Worm (Caenorhabditis elegans) whole organism, L4/young adult: Measurements from ENCODE around the gene idpa-3.

Experiments
- W03F9.2 ChIP-seq: fragments of 150-350 bp; optimal IDR thresholded peaks from 2 replicates; lab custom pipeline; 2014; ENCODE audit warnings: missing biosample characterization, missing genetic modification characterization
- dao-5 ChIP-seq: sonication (generic microtip); optimal IDR thresholded peaks from 2 replicates; lab custom pipeline; 2016; ENCODE audit warnings: missing genotype, missing genetic modification characterization, moderate library complexity, missing compliant biosample characterization
- him-1 ChIP-seq: sonication (generic microtip); optimal IDR thresholded peaks from 2 replicates; lab custom pipeline; 2016; ENCODE audit warnings: missing genotype, missing genetic modification reagents, missing genetic modification characterization, missing compliant biosample characterization

The idpa-3 gene

DNA sequence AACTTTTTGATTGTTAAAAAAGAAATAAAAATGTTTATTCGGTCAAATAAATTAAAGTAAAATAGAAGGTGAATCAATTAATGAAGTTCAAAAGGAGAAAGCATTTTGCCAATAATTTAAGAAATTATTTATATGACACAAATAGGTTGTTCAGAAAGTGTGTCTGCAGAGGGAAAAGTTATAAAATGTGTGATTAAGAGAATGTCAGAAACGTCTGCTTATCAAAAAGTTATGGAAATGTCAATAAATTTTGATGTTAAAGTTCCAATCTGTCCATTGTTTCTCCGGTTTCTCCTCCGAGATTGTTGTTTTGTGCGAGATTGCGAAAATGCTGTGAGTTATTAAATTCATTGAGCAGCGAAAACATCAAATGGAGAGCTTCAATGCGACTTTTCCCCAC is 43.4 kb downstream of the idpa-3 start, which contains the start of gene rme-4:
Gene rme-4 (minus strand): TSS at position 168 of the 400 bp plus-strand sequence.
- no peak for TF ChIP-seq W03F9.2
- TF ChIP-seq him-1 (tag; lab: Kevin White, UChicago), result no peak
- no peak for TF ChIP-seq dao-5 (tag; lab: Kevin White, UChicago)

DNA sequence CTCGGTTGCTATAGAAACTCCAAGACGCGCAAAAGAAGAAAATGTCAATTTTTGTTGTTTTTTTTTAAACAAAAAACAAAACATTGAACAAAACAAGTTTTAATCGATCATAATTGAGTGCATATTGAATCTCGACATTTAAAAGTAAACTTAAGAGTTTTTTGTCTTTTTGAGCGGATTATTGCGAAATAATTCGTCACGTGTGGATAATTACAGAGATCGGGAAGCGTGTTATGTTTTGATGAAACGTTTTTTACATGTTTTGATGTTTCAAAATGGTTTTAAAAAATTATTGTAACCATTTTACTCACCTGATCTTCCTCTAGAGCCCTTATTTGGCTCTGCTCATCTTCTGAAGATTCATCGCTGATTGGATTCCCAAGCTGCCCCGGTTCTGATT is 49.8 kb downstream of the idpa-3 start:
- TF ChIP-seq him-1 (tag; lab: Kevin White, UChicago), result no peak
- no peak for TF ChIP-seq dao-5 (tag; lab: Kevin White, UChicago)
- no peak for TF ChIP-seq W03F9.2

DNA sequence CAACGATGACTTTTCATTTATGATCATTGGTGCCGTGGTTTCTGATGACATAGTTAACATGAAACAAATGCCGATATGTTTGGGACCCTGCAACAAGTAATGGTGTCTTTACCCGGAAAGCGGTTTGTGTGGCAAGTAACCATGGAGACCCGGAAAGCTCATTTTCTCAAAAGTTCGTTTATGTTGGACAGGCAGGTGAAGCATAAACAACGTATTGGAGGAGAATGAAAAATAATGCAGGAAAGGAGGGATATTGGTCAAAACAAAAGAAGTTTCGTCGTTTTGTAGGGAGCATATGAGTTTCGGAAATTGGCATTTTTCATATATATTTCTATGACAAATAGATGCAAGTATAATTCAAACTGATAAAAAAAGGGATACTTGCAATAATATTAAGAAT is 50.2 kb downstream of the idpa-3 start, which contains the start of gene dyf-6:
Gene dyf-6 (minus strand): TSS at position 101 of the 400 bp plus-strand sequence.
- TF ChIP-seq dao-5 (tag; lab: Kevin White, UChicago), result no peak
- no peak for TF ChIP-seq him-1 (tag; lab: Kevin White, UChicago)
- TF ChIP-seq W03F9.2, result no peak
